Worm (Caenorhabditis elegans): Measurements from ENCODE around the gene gcst-1.

- TF ChIP-seq ztf-23 (GFP tag; IDR thresholded peaks at IDR 0.05) (no peak), tab-1 (GFP tag; IDR thresholded peaks at IDR 0.05) (no peak), flt-1 (GFP tag; IDR thresholded peaks at IDR 0.05) (0 out of 2 replicates have a peak, but pooled peaks have one; percentile 27), ref-1 (GFP tag; conservative IDR thresholded peaks at IDR 0.05) (no peak), med-1 (GFP tag; optimal IDR thresholded peaks at IDR 0.05; ENCODE audit: insufficient read depth) (no peak), ztf-29 (GFP tag; IDR thresholded peaks at IDR 0.05) (no peak), cog-1 (tag; optimal IDR thresholded peaks at IDR 0.05) (peak; percentile 39)
Observed at ce11 chrV:5684534-5684933, 28.2 kb upstream of the gcst-1 start, which contains the start of the genes hmgs-1 and F25B4.4.

Measured in whole organism, midembryonic.